Fruit fly (Drosophila melanogaster) whole organism, embryonic: Measurements from ENCODE around the gene Gr61a.

Experiments used
- CG10267 ChIP-seq: fragments of 200-800 bp; sonication (Bioruptor generic); optimal IDR thresholded peaks from 2 replicates; lab custom pipeline; 2018; ENCODE audit warnings: missing biosample characterization, mild to moderate bottlenecking, missing genetic modification characterization, moderate library complexity
- CG11398 ChIP-seq: fragments of 200-800 bp; sonication (Bioruptor generic); optimal IDR thresholded peaks from 2 replicates; lab custom pipeline; 2016; ENCODE audit warnings: missing biosample characterization, missing genetic modification characterization
- CG12104 ChIP-seq: fragments of 200-800 bp; sonication (Bioruptor generic); optimal IDR thresholded peaks from 3 replicates; lab custom pipeline; 2016; ENCODE audit warnings: missing biosample characterization, missing genetic modification characterization
- CG12659 ChIP-seq: fragments of 200-800 bp; sonication (Bioruptor generic); optimal IDR thresholded peaks from 3 replicates; lab custom pipeline; 2017; ENCODE audit warnings: mild to moderate bottlenecking, missing biosample characterization, missing genetic modification reagents, missing genetic modification characterization
- CG13123 ChIP-seq: fragments of 200-800 bp; sonication (Bioruptor generic); optimal IDR thresholded peaks from 2 replicates; lab custom pipeline; 2016; ENCODE audit warnings: missing biosample characterization, missing genetic modification characterization
- CG13287 ChIP-seq: fragments of 200-800 bp; sonication (Bioruptor generic); IDR thresholded peaks from 2 replicates; pipeline ENCODE4 v1.3.6; 2022; ENCODE audit warnings: missing biosample characterization, missing genetic modification characterization; ENCODE audit not compliant: partially characterized antibody
- CG13424 ChIP-seq: fragments of 200-800 bp; sonication (Bioruptor generic); optimal IDR thresholded peaks from 2 replicates; lab custom pipeline; 2019; ENCODE audit warnings: missing biosample characterization, mild to moderate bottlenecking, missing genetic modification characterization, moderate library complexity
- CG14014 ChIP-seq: fragments of 200-800 bp; sonication (Bioruptor generic); IDR thresholded peaks from 2 replicates; pipeline ENCODE4 v1.3.6; 2022; ENCODE audit warnings: missing biosample characterization, missing genetic modification characterization
- CG1529 ChIP-seq: fragments of 200-800 bp; sonication (Bioruptor generic); optimal IDR thresholded peaks from 3 replicates; lab custom pipeline; 2018; ENCODE audit warnings: missing biosample characterization, missing genetic modification characterization
- CG1603 ChIP-seq: fragments of 200-800 bp; sonication (Bioruptor generic); optimal IDR thresholded peaks from 2 replicates; lab custom pipeline; 2019; ENCODE audit warnings: missing biosample characterization, mild to moderate bottlenecking, missing genetic modification characterization, moderate library complexity
- CG17612 ChIP-seq: fragments of 200-800 bp; sonication (Bioruptor generic); IDR thresholded peaks from 2 replicates; pipeline ENCODE4 v1.3.6; 2022; ENCODE audit warnings: missing biosample characterization, missing genetic modification characterization
- CG1792 ChIP-seq: fragments of 200-800 bp; sonication (Bioruptor generic); optimal IDR thresholded peaks from 2 replicates; lab custom pipeline; 2016; ENCODE audit warnings: missing biosample characterization, missing genetic modification characterization
- CG2202 ChIP-seq: fragments of 200-800 bp; sonication (Bioruptor generic); optimal IDR thresholded peaks from 2 replicates; lab custom pipeline; 2018; ENCODE audit warnings: missing biosample characterization, mild to moderate bottlenecking, missing genetic modification characterization
- CG31365 ChIP-seq: fragments of 200-800 bp; sonication (Bioruptor generic); optimal IDR thresholded peaks from 2 replicates; lab custom pipeline; 2018; ENCODE audit warnings: missing biosample characterization, mild to moderate bottlenecking, missing genetic modification characterization
- CG31441 ChIP-seq: fragments of 200-800 bp; sonication (Bioruptor generic); IDR thresholded peaks from 2 replicates; pipeline ENCODE4 v1.3.6; 2022; ENCODE audit warnings: missing biosample characterization, missing genetic modification characterization
- CG32532 ChIP-seq: fragments of 200-800 bp; sonication (Bioruptor generic); IDR thresholded peaks from 2 replicates; pipeline ENCODE4 v1.3.6; 2022; ENCODE audit warnings: missing biosample characterization, missing genetic modification characterization
- CG32772 ChIP-seq: fragments of 200-800 bp; sonication (Bioruptor generic); IDR thresholded peaks from 2 replicates; pipeline ENCODE4 v1.3.6; 2022; ENCODE audit warnings: missing biosample characterization, missing genetic modification characterization
- CG3847 ChIP-seq: fragments of 200-800 bp; sonication (Bioruptor generic); IDR thresholded peaks from 2 replicates; pipeline ENCODE4 v1.3.6; 2022; ENCODE audit warnings: missing biosample characterization, missing genetic modification characterization
- CG4360 ChIP-seq: fragments of 200-800 bp; sonication (Bioruptor generic); IDR thresholded peaks from 2 replicates; pipeline ENCODE4 v1.3.6; 2022; ENCODE audit warnings: missing biosample characterization, missing genetic modification characterization
- CG7357 ChIP-seq: fragments of 200-800 bp; sonication (Bioruptor generic); IDR thresholded peaks from 3 replicates; pipeline ENCODE4 v1.3.6; 2022; ENCODE audit warnings: missing biosample characterization, missing genetic modification characterization
- CG8359 ChIP-seq: fragments of 200-800 bp; sonication (Bioruptor generic); optimal IDR thresholded peaks from 2 replicates; lab custom pipeline; 2017; ENCODE audit warnings: missing biosample characterization, mild to moderate bottlenecking, missing genetic modification characterization, borderline replicate concordance
- CG8944 ChIP-seq: fragments of 200-800 bp; sonication (Bioruptor generic); optimal IDR thresholded peaks from 3 replicates; lab custom pipeline; 2016; ENCODE audit warnings: missing biosample characterization, missing genetic modification characterization
- CTCF ChIP-seq: fragments of 200-800 bp; sonication (Bioruptor generic); optimal IDR thresholded peaks from 2 replicates; lab custom pipeline; 2017; ENCODE audit warnings: missing biosample characterization, mild to moderate bottlenecking, missing genetic modification characterization, moderate library complexity
- Eip74EF ChIP-seq, 2 experiments: fragments of 200-800 bp in 1 of 2; fragments of >200 bp in 1 of 2; sonication (Bioruptor generic) in 1 of 2; optimal IDR thresholded peaks; 2 replicates each; lab custom pipeline; 2017 to 2019; ENCODE audit warnings: missing biosample characterization in 2 of 2, missing genetic modification characterization in 2 of 2, mild to moderate bottlenecking in 1 of 2, moderate library complexity in 1 of 2
- Fer1 ChIP-seq: fragments of 200-800 bp; sonication (Bioruptor generic); optimal IDR thresholded peaks from 2 replicates; lab custom pipeline; 2017; ENCODE audit warnings: missing biosample characterization, mild to moderate bottlenecking, missing genetic modification characterization
- H2.0 ChIP-seq: fragments of 200-800 bp; sonication (Bioruptor generic); IDR thresholded peaks from 2 replicates; pipeline ENCODE4 v1.3.6; 2022; ENCODE audit warnings: missing biosample characterization, missing genetic modification characterization
- HLH3B ChIP-seq: fragments of 200-800 bp; sonication (Bioruptor generic); IDR thresholded peaks from 2 replicates; pipeline ENCODE4 v1.3.6; 2022; ENCODE audit warnings: missing biosample characterization, missing genetic modification characterization
- Jarid2 ChIP-seq: fragments of 200-800 bp; sonication (Bioruptor generic); optimal IDR thresholded peaks from 3 replicates; lab custom pipeline; 2017; ENCODE audit warnings: mild to moderate bottlenecking, missing biosample characterization, missing genetic modification reagents, missing genetic modification characterization
- Kr ChIP-seq: fragments of 200-800 bp; sonication (Bioruptor generic); optimal IDR thresholded peaks from 2 replicates; lab custom pipeline; 2017; ENCODE audit warnings: missing biosample characterization, mild to moderate bottlenecking, missing genetic modification characterization
- Lim3 ChIP-seq: fragments of 200-800 bp; sonication (Bioruptor generic); IDR thresholded peaks from 2 replicates; pipeline ENCODE4 v1.3.6; 2022; ENCODE audit warnings: missing biosample characterization, missing genetic modification characterization
- Lpt ChIP-seq: fragments of >200 bp; optimal IDR thresholded peaks from 2 replicates; lab custom pipeline; 2018; ENCODE audit warnings: missing biosample characterization, missing genetic modification characterization
- Mad ChIP-seq: fragments of 200-800 bp; sonication (Bioruptor generic); optimal IDR thresholded peaks from 2 replicates; lab custom pipeline; 2016; ENCODE audit warnings: missing biosample characterization, missing genetic modification characterization
- NK7.1 ChIP-seq: fragments of 200-800 bp; sonication (Bioruptor generic); optimal IDR thresholded peaks from 3 replicates; lab custom pipeline; 2016; ENCODE audit warnings: missing biosample characterization, missing genetic modification characterization
- Sin3A ChIP-seq: fragments of >200 bp; optimal IDR thresholded peaks from 2 replicates; lab custom pipeline; 2018
- ara ChIP-seq: fragments of 200-800 bp; sonication (Bioruptor generic); IDR thresholded peaks from 2 replicates; pipeline ENCODE4 v1.3.6; 2022; ENCODE audit warnings: missing biosample characterization, missing genetic modification characterization
- btn ChIP-seq: fragments of 200-800 bp; sonication (Bioruptor generic); optimal IDR thresholded peaks from 2 replicates; lab custom pipeline; 2016; ENCODE audit warnings: missing biosample characterization, missing genetic modification characterization
- cas ChIP-seq: fragments of 200-800 bp; sonication (Bioruptor generic); IDR thresholded peaks from 2 replicates; pipeline ENCODE4 v1.3.6; 2022; ENCODE audit warnings: missing biosample characterization, missing genetic modification characterization
- cg ChIP-seq: fragments of 200-800 bp; sonication (Bioruptor generic); optimal IDR thresholded peaks from 3 replicates; lab custom pipeline; 2019; ENCODE audit warnings: missing biosample characterization, mild to moderate bottlenecking, missing genetic modification characterization, moderate library complexity
- cwo ChIP-seq: fragments of 200-800 bp; sonication (Bioruptor generic); optimal IDR thresholded peaks from 3 replicates; lab custom pipeline; 2017; ENCODE audit warnings: missing biosample characterization, missing genetic modification characterization, mild to moderate bottlenecking, moderate library complexity, missing genetic modification reagents
- dmrt11E ChIP-seq: fragments of 200-800 bp; sonication (Bioruptor generic); optimal IDR thresholded peaks from 3 replicates; lab custom pipeline; 2018; ENCODE audit warnings: missing biosample characterization, mild to moderate bottlenecking, missing genetic modification characterization, moderate library complexity
- grn ChIP-seq: fragments of 200-800 bp; sonication (Bioruptor generic); optimal IDR thresholded peaks from 3 replicates; lab custom pipeline; 2017; ENCODE audit warnings: missing biosample characterization, missing genetic modification characterization
- h ChIP-seq: fragments of >200 bp; optimal IDR thresholded peaks from 2 replicates; lab custom pipeline; 2017
- hb ChIP-seq: fragments of 200-800 bp; sonication (Bioruptor generic); IDR thresholded peaks from 3 replicates; pipeline ENCODE4 v1.3.6; 2022; ENCODE audit warnings: missing biosample characterization, missing genetic modification characterization; ENCODE audit not compliant: partially characterized antibody
- mld ChIP-seq: fragments of 200-800 bp; sonication (Bioruptor generic); IDR thresholded peaks from 3 replicates; pipeline ENCODE4 v1.3.6; 2022; ENCODE audit warnings: missing biosample characterization, missing genetic modification characterization; ENCODE audit not compliant: partially characterized antibody
- pros ChIP-seq: fragments of 200-800 bp; sonication (Bioruptor generic); optimal IDR thresholded peaks from 3 replicates; lab custom pipeline; 2019; ENCODE audit warnings: missing biosample characterization, mild to moderate bottlenecking, missing genetic modification characterization, moderate library complexity
- pum ChIP-seq: fragments of 200-800 bp; sonication (Bioruptor generic); optimal IDR thresholded peaks from 2 replicates; lab custom pipeline; 2016; ENCODE audit warnings: missing biosample characterization, missing genetic modification characterization
- sens ChIP-seq: fragments of 200-800 bp; sonication (Bioruptor generic); peaks from one replicate; lab custom pipeline; 2016; ENCODE audit warnings: missing biosample characterization, missing genetic modification characterization
- seq ChIP-seq: fragments of 200-800 bp; sonication (Bioruptor generic); IDR thresholded peaks from 2 replicates; pipeline ENCODE4 v1.3.6; 2022; ENCODE audit warnings: missing biosample characterization, missing genetic modification characterization
- sima ChIP-seq: fragments of 200-800 bp; sonication (Bioruptor generic); optimal IDR thresholded peaks from 2 replicates; lab custom pipeline; 2016; ENCODE audit warnings: missing biosample characterization, missing genetic modification characterization
- sug ChIP-seq: fragments of 200-800 bp; optimal IDR thresholded peaks from 2 replicates; lab custom pipeline; 2019; ENCODE audit warnings: missing biosample characterization, mild to moderate bottlenecking, missing genetic modification characterization, moderate library complexity
- tin ChIP-seq: fragments of 200-800 bp; sonication (Bioruptor generic); optimal IDR thresholded peaks from 3 replicates; lab custom pipeline; 2016; ENCODE audit warnings: missing biosample characterization, missing genetic modification characterization
- wor ChIP-seq: fragments of 200-800 bp; sonication (Bioruptor generic); IDR thresholded peaks from 2 replicates; pipeline ENCODE4 v1.3.6; 2022; ENCODE audit warnings: missing biosample characterization, missing genetic modification characterization
- zfh1 ChIP-seq: fragments of 200-800 bp; sonication (Bioruptor generic); IDR thresholded peaks from 3 replicates; pipeline ENCODE4 v1.3.6; 2022; ENCODE audit warnings: missing biosample characterization, missing genetic modification characterization

Gene Gr61a

DNA sequence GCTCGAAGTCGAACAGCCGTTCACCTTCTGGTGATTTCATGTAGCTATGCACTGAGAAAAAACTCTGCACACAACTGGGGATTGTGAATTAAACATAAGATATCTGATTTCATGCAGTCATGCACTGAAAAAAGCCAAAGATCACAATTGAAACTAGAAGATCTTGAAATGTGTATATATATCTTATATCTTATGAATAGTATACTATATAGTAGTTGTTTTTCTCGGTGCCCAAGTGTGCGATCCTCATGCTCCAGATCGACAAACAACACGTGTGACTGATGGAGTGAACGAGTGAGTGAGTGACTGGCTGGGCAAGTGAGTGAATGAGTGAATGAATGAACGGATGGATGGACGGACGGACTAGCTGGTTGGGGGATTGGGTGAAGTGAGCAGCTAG is 19.3 kb upstream of the Gr61a start (continued):
- TF ChIP-seq CG12659 (GFP tag; lab: Kevin White, UChicago) (peak; percentile 40), Kr (GFP tag; lab: Kevin White, UChicago) (no peak), Mad (no peak), mld (GFP tag; lab: Robert Waterston, UW) (no peak), zfh1 (GFP tag; lab: Robert Waterston, UW) (peak; percentile 83), CG32772 (GFP tag; lab: Robert Waterston, UW) (peak; percentile 66), cg (GFP tag; lab: Kevin White, UChicago) (no peak), hb (no peak), pum (GFP tag; lab: Kevin White, UChicago) (no peak), CG17612 (GFP tag; lab: Robert Waterston, UW) (no peak; the same call in 1 of the 2 replicates), CG2202 (peak; percentile 51), sens (GFP tag; lab: Kevin White, UChicago) (peak; percentile 95), CG31365 (tag; lab: Kevin White, UChicago) (peak; percentile 53), CG10267 (tag; lab: Kevin White, UChicago) (peak; percentile 59), wor (peak; percentile 48; the same call in 1 of the 2 replicates), CG13123 (GFP tag; lab: Kevin White, UChicago) (peak; percentile 5), CG12104 (peak; percentile 48), cwo (GFP tag; lab: Kevin White, UChicago) (peak; percentile 90), cas (GFP tag; lab: Robert Waterston, UW) (no peak), pros (GFP tag; lab: Kevin White, UChicago) (no peak), HLH3B (GFP tag; lab: Robert Waterston, UW) (peak; percentile 83), CG13287 (GFP tag; lab: Robert Waterston, UW) (no peak), CG1529 (GFP tag; lab: Kevin White, UChicago) (peak; percentile 39), CG8359 (GFP tag; lab: Kevin White, UChicago) (peak; percentile 50), CG4360 (GFP tag; lab: Robert Waterston, UW) (peak; percentile 58), Fer1 (GFP tag; lab: Kevin White, UChicago) (peak; percentile 79), CG7357 (peak; percentile 42; the same call in 1 of the 3 replicates), CG1603 (tag; lab: Kevin White, UChicago) (peak; percentile 68), dmrt11E (peak; percentile 31), seq (peak; percentile 42; the same call in 1 of the 2 replicates), CG31441 (GFP tag; lab: Robert Waterston, UW) (peak; percentile 85), Jarid2 (peak; percentile 48), ara (GFP tag; lab: Robert Waterston, UW) (peak; percentile 86), CG14014 (peak; percentile 45; the same call in 1 of the 2 replicates), H2.0 (GFP tag; lab: Robert Waterston, UW) (peak; percentile 48; the same call in 1 of the 2 replicates), grn (GFP tag; lab: Kevin White, UChicago) (no peak), NK7.1 (peak; percentile 12), CG13424 (tag; lab: Kevin White, UChicago) (peak; percentile 57), Sin3A (lab: Kevin White, UChicago) (no peak), CG8944 (GFP tag; lab: Kevin White, UChicago) (no peak), btn (GFP tag; lab: Kevin White, UChicago) (no peak), sima (GFP tag; lab: Kevin White, UChicago) (no peak), tin (GFP tag; lab: Kevin White, UChicago) (peak; percentile 76), Lpt (GFP tag; lab: Kevin White, UChicago) (no peak), CG3847 (GFP tag; lab: Robert Waterston, UW) (peak; percentile 8; the same call in 1 of the 2 replicates), Eip74EF (GFP tag; optimal IDR thresholded peaks at IDR 0.05; lab: Kevin White, UChicago) (peak in 1 of 2 experiments; percentile 78), h (lab: Kevin White, UChicago) (no peak), CG11398 (peak; percentile 13), CG1792 (GFP tag; lab: Kevin White, UChicago) (no peak), Lim3 (no peak), CG32532 (GFP tag; lab: Robert Waterston, UW) (peak; percentile 76), CTCF (peak; percentile 49), sug (tag; lab: Kevin White, UChicago) (no peak)
